Worm (Caenorhabditis elegans): ENCODE data around the gene lro-1.

ce11 chrX:6256430-6256829 lies 15.5 kb upstream of the lro-1 start:
- TF ChIP-seq nhr-12 (tag; optimal IDR thresholded peaks at IDR 0.05) = no peak
- no peak for TF ChIP-seq zag-1 (tag; optimal IDR thresholded peaks at IDR 0.05)
- TF ChIP-seq egl-27 (tag; optimal IDR thresholded peaks at IDR 0.05) = no peak
- TF ChIP-seq mdl-1 (tag; optimal IDR thresholded peaks at IDR 0.05) = no peak
- no peak for TF ChIP-seq fkh-10 (GFP tag; optimal IDR thresholded peaks at IDR 0.05)
- no peak for TF ChIP-seq ztf-11 (tag; optimal IDR thresholded peaks at IDR 0.05)
- TF ChIP-seq unc-39 (tag; optimal IDR thresholded peaks at IDR 0.05) = no peak

Data from whole organism, L3 larva.